Fruit fly (Drosophila melanogaster): ENCODE results near the gene elm.

The elm gene

DNA sequence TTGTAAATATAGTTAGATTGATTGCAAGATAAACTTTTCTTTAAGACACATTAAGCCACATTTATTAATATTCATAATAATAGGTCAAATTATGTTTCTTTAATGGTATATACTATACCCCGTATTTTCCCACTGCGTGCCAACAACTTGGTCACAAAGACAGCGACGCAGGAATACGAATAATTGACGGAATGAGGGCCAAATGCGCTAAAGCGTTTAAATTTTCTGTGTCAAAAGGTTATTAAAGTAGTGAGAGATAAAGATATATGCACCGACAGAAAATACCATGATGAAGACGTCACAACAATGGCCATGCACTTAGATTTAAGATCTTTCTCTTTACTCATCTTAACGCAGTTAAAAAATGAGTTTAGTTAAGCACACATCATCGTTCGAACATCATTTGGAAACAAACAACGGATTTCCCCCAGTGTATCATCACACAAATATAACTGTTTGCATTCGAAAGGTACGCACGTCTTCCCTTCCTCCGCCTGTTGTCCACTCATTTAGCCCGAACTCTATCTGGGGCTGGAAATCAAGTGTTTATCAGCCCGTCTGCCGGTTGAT is 34.2 kb downstream of the elm start:
- peak; percentile 8 for TF ChIP-seq br (GFP tag; optimal IDR thresholded peaks at IDR 0.05)
- no peak for TF ChIP-seq Dfd (GFP tag; optimal IDR thresholded peaks at IDR 0.05)
- TF ChIP-seq lola (GFP tag; optimal IDR thresholded peaks at IDR 0.05), result no peak
- peak in 1 of 2 experiments; percentile 68 for TF ChIP-seq foxo (GFP tag; optimal IDR thresholded peaks at IDR 0.05)
- peak; percentile 59 for TF ChIP-seq OdsH (GFP tag; optimal IDR thresholded peaks at IDR 0.05)
- TF ChIP-seq psq (GFP tag; optimal IDR thresholded peaks at IDR 0.05), result peak; percentile 58
- no peak for TF ChIP-seq Dif (GFP tag; optimal IDR thresholded peaks at IDR 0.05; ENCODE audit: partially characterized antibody)
- TF ChIP-seq jim (GFP tag; optimal IDR thresholded peaks at IDR 0.05), result no peak
- no peak for TF ChIP-seq Jra (GFP tag; optimal IDR thresholded peaks at IDR 0.05)
- TF ChIP-seq Hr83 (GFP tag; optimal IDR thresholded peaks at IDR 0.05; ENCODE audit: poor library complexity, severe bottlenecking), result peak; percentile 60
- peak; percentile 41 for TF ChIP-seq dmrt93B (GFP tag; optimal IDR thresholded peaks at IDR 0.05)
- peak; percentile 67 for TF ChIP-seq ey (GFP tag; optimal IDR thresholded peaks at IDR 0.05)
- TF ChIP-seq woc (GFP tag; optimal IDR thresholded peaks at IDR 0.05), result peak; percentile 32
- TF ChIP-seq Mio (GFP tag; optimal IDR thresholded peaks at IDR 0.05), result peak; percentile 3
- TF ChIP-seq Rel (GFP tag; optimal IDR thresholded peaks at IDR 0.05), result no peak
- no peak for TF ChIP-seq Rel (tag; optimal IDR thresholded peaks at IDR 0.05)
- TF ChIP-seq h (GFP tag; optimal IDR thresholded peaks at IDR 0.05), result peak; percentile 71
- TF ChIP-seq Hnf4 (GFP tag; optimal IDR thresholded peaks at IDR 0.05), result peak; percentile 22
- TF ChIP-seq HLH106 (tag; optimal IDR thresholded peaks at IDR 0.05), result peak; percentile 38
- TF ChIP-seq sv (GFP tag; optimal IDR thresholded peaks at IDR 0.05), result peak; percentile 60
- TF ChIP-seq rgr (GFP tag; optimal IDR thresholded peaks at IDR 0.05), result peak; percentile 72
- TF ChIP-seq Abd-B (GFP tag; optimal IDR thresholded peaks at IDR 0.05), result no peak
- peak; percentile 50 for TF ChIP-seq Sp1 (GFP tag; optimal IDR thresholded peaks at IDR 0.05)
- peak; percentile 67 for TF ChIP-seq fru (GFP tag; optimal IDR thresholded peaks at IDR 0.05)

DNA sequence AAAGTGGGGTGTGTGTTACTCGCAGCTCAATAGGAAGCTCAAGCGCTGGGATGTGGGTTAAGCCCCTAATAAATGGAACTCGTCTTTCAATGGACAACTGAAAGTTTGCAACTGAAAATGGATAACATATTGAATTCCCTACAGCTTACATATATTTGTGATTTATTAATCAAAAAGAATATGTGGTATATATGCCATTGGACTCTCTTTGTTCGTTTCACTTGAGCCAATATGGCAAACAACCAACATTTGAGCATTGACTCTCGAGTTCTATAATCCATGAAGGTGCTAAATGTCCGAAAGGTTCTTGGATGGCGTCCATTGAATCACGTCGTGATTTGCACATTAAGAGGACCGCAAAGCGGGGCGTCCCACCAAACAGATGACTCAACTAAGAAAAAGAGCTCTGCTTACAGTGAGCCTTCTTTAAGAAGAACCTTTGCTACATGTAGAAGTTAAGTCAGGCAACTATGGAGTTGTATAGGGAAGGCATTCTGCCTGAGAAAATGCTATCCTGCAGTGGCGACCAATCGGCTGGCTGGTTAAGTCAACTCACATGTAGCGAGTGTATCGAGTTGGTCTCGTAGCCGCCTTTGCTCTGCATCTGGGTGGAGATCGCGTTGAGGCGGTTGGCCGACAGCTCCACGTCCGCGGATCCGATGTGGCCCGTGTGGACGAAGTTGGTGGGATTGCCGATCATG is 36.6 kb downstream of the elm start:
- TF ChIP-seq br (GFP tag; optimal IDR thresholded peaks at IDR 0.05), result no peak
- no peak for TF ChIP-seq sage (GFP tag; optimal IDR thresholded peaks at IDR 0.05)
- no peak for TF ChIP-seq Dfd (GFP tag; optimal IDR thresholded peaks at IDR 0.05)
- TF ChIP-seq HLH106 (tag; optimal IDR thresholded peaks at IDR 0.05), result peak; percentile 6
- no peak for TF ChIP-seq dl (GFP tag; optimal IDR thresholded peaks at IDR 0.05; ENCODE audit: insufficient read depth in 1 of 2, partially characterized antibody in 2 of 2)
- TF ChIP-seq OdsH (GFP tag; optimal IDR thresholded peaks at IDR 0.05), result no peak
- no peak for TF ChIP-seq CrebA (GFP tag; optimal IDR thresholded peaks at IDR 0.05; ENCODE audit: borderline replicate concordance)
- TF ChIP-seq Myc (optimal IDR thresholded peaks at IDR 0.05), result no peak
- TF ChIP-seq Rel (GFP tag; optimal IDR thresholded peaks at IDR 0.05), result no peak
- TF ChIP-seq Rel (tag; optimal IDR thresholded peaks at IDR 0.05), result peak; percentile 87
- TF ChIP-seq Hr78 (GFP tag; optimal IDR thresholded peaks at IDR 0.05), result no peak
- TF ChIP-seq sv (GFP tag; optimal IDR thresholded peaks at IDR 0.05), result no peak
- no peak for TF ChIP-seq usp (GFP tag; optimal IDR thresholded peaks at IDR 0.05)
- no peak for TF ChIP-seq Abd-B (GFP tag; optimal IDR thresholded peaks at IDR 0.05)
- TF ChIP-seq CG32264 (GFP tag; optimal IDR thresholded peaks at IDR 0.05), result no peak
- no peak for TF ChIP-seq GATAd (GFP tag; optimal IDR thresholded peaks at IDR 0.05)
- TF ChIP-seq foxo (GFP tag; optimal IDR thresholded peaks at IDR 0.05), result peak in 1 of 2 experiments; percentile 23
- TF ChIP-seq Hr83 (GFP tag; optimal IDR thresholded peaks at IDR 0.05; ENCODE audit: poor library complexity, severe bottlenecking), result no peak
- no peak for TF ChIP-seq Mio (GFP tag; optimal IDR thresholded peaks at IDR 0.05)
- no peak for TF ChIP-seq Jra (GFP tag; optimal IDR thresholded peaks at IDR 0.05)
- TF ChIP-seq tai (GFP tag; optimal IDR thresholded peaks at IDR 0.05), result no peak
- no peak for TF ChIP-seq h (GFP tag; optimal IDR thresholded peaks at IDR 0.05)
- no peak for TF ChIP-seq jim (GFP tag; optimal IDR thresholded peaks at IDR 0.05)
- no peak for TF ChIP-seq psq (GFP tag; optimal IDR thresholded peaks at IDR 0.05)
- no peak for TF ChIP-seq CG9705 (GFP tag; optimal IDR thresholded peaks at IDR 0.05)
- TF ChIP-seq fru (GFP tag; optimal IDR thresholded peaks at IDR 0.05), result peak; percentile 12
- TF ChIP-seq woc (GFP tag; optimal IDR thresholded peaks at IDR 0.05), result no peak
- no peak for TF ChIP-seq Sp1 (GFP tag; optimal IDR thresholded peaks at IDR 0.05)
- no peak for TF ChIP-seq dsf (GFP tag; optimal IDR thresholded peaks at IDR 0.05; ENCODE audit: borderline replicate concordance)
- no peak for TF ChIP-seq Vsx2 (GFP tag; optimal IDR thresholded peaks at IDR 0.05; ENCODE audit: partially characterized antibody)
- TF ChIP-seq ey (GFP tag; optimal IDR thresholded peaks at IDR 0.05), result peak; percentile 18
- TF ChIP-seq rgr (GFP tag; optimal IDR thresholded peaks at IDR 0.05), result no peak

All from whole organism, wandering third instar larva.